Worm (Caenorhabditis elegans) whole organism, L3 larva: ENCODE data around the gene sem-5.

ENCODE experiments used
- R02D3.7 ChIP-seq: fragments of 150-350 bp; optimal IDR thresholded peaks from 2 replicates; lab custom pipeline; 2014; ENCODE audit warnings: missing biosample characterization, missing genetic modification characterization
- ama-1 ChIP-seq: fragments of 150-350 bp; optimal IDR thresholded peaks from 2 replicates; lab custom pipeline; 2018
- ceh-16 ChIP-seq: sonication (generic microtip); optimal IDR thresholded peaks from 2 replicates; lab custom pipeline; 2017; ENCODE audit warnings: missing biosample characterization, missing genetic modification characterization
- ceh-28 ChIP-seq: fragments of 150-350 bp; optimal IDR thresholded peaks from 2 replicates; lab custom pipeline; 2014; ENCODE audit warnings: missing biosample characterization, missing genetic modification reagents, missing genetic modification characterization
- egl-5 ChIP-seq: fragments of 150-350 bp; optimal IDR thresholded peaks from 2 replicates; lab custom pipeline; 2017; ENCODE audit warnings: missing biosample characterization, missing genetic modification reagents, missing genetic modification characterization, inconsistent platforms
- eor-1 ChIP-seq, 2 experiments: fragments of 150-350 bp; optimal IDR thresholded peaks; 2 replicates each; lab custom pipeline; 2014 to 2018; ENCODE audit warnings: missing biosample characterization in 2 of 2, missing genetic modification characterization in 2 of 2
- fos-1 ChIP-seq: fragments of 150-350 bp; optimal IDR thresholded peaks from 2 replicates; lab custom pipeline; 2014; ENCODE audit warnings: missing biosample characterization, missing genetic modification characterization
- hmg-11 ChIP-seq: sonication (generic microtip); optimal IDR thresholded peaks from 2 replicates; lab custom pipeline; 2016; ENCODE audit warnings: missing genetic modification characterization, missing compliant biosample characterization
- lin-15B ChIP-seq: fragments of 150-350 bp; optimal IDR thresholded peaks from 2 replicates; lab custom pipeline; 2014; ENCODE audit warnings: missing biosample characterization, missing genetic modification characterization
- lsy-12 ChIP-seq: sonication (generic microtip); optimal IDR thresholded peaks from 2 replicates; lab custom pipeline; 2016; ENCODE audit warnings: mild to moderate bottlenecking, missing genetic modification characterization, missing compliant biosample characterization
- mml-1 ChIP-seq: fragments of 150-350 bp; sonication (generic microtip); optimal IDR thresholded peaks from 3 replicates; lab custom pipeline; 2014; ENCODE audit warnings: missing biosample characterization, missing genetic modification characterization
- nfya-1 ChIP-seq: sonication (generic microtip); optimal IDR thresholded peaks from 2 replicates; lab custom pipeline; 2017; ENCODE audit warnings: missing genetic modification characterization, mild to moderate bottlenecking, missing compliant biosample characterization, antibody characterized with exemption, moderate library complexity; ENCODE audit not compliant: insufficient read depth
- nhr-11 ChIP-seq: fragments of 150-350 bp; optimal IDR thresholded peaks from 2 replicates; lab custom pipeline; 2014; ENCODE audit warnings: missing biosample characterization, missing genetic modification characterization
- nhr-23 ChIP-seq: fragments of 150-350 bp; optimal IDR thresholded peaks from 2 replicates; lab custom pipeline; 2014; ENCODE audit warnings: missing biosample characterization, missing genetic modification reagents, missing genetic modification characterization
- nhr-25 ChIP-seq: sonication (generic microtip); optimal IDR thresholded peaks from 2 replicates; lab custom pipeline; 2017; ENCODE audit warnings: missing biosample characterization, missing genetic modification characterization
- nhr-28 ChIP-seq: fragments of 150-350 bp; optimal IDR thresholded peaks from 2 replicates; lab custom pipeline; 2014; ENCODE audit warnings: missing biosample characterization, missing genetic modification characterization
- nhr-67 ChIP-seq: fragments of 150-350 bp; optimal IDR thresholded peaks from 2 replicates; lab custom pipeline; 2014; ENCODE audit warnings: missing biosample characterization, missing genetic modification characterization
- nhr-76 ChIP-seq: fragments of 150-350 bp; sonication (generic microtip); optimal IDR thresholded peaks from 5 replicates; lab custom pipeline; 2014; ENCODE audit warnings: missing biosample characterization, missing genetic modification characterization
- pha-4 ChIP-seq: fragments of 150-350 bp; optimal IDR thresholded peaks from 2 replicates; lab custom pipeline; 2014; ENCODE audit warnings: missing biosample characterization, missing genetic modification reagents, missing genetic modification characterization
- sea-2 ChIP-seq: fragments of 150-350 bp; sonication (generic microtip); optimal IDR thresholded peaks from 4 replicates; lab custom pipeline; 2014; ENCODE audit warnings: missing biosample characterization, missing genetic modification reagents, missing genetic modification characterization
- tbx-2 ChIP-seq: sonication (generic microtip); optimal IDR thresholded peaks from 2 replicates; lab custom pipeline; 2016; ENCODE audit warnings: mild to moderate bottlenecking, missing genetic modification characterization, missing compliant biosample characterization
- zag-1 ChIP-seq: fragments of 150-350 bp; optimal IDR thresholded peaks from 2 replicates; lab custom pipeline; 2014; ENCODE audit warnings: missing biosample characterization, missing genetic modification characterization
- ztf-11 ChIP-seq: fragments of 150-350 bp; optimal IDR thresholded peaks from 2 replicates; lab custom pipeline; 2014; ENCODE audit warnings: missing biosample characterization, missing genetic modification characterization
- ztf-4 ChIP-seq: fragments of 150-350 bp; optimal IDR thresholded peaks from 2 replicates; lab custom pipeline; 2014; ENCODE audit warnings: missing biosample characterization, missing genetic modification characterization

The sem-5 gene

DNA sequence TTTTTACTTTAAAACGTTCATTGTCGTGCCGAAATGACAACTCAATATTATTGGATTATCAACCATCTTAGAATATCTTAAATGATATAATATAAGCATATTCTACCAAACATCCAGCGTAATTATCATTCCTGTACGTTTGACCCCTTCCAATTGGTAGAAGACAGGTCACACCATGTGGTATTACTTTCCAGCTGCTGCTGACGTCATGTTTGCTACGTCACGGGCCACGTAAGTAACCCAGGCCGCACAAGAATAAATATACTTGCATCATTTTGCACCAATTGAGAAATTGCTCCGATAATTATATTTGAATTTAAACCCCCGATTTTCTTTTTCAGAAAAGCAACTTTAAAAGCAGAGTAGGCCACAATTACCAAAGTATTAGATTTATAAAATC is 45.9 kb downstream of the sem-5 start:
- TF ChIP-seq nhr-76 (tag; lab: Kevin White, UChicago) (no peak), ztf-4 (no peak), egl-5 (tag; lab: Kevin White, UChicago) (no peak), fos-1 (tag; lab: Kevin White, UChicago) (no peak), nhr-25 (no peak), R02D3.7 (tag; lab: Kevin White, UChicago) (no peak), nhr-67 (tag; lab: Kevin White, UChicago) (no peak), hmg-11 (tag; lab: Kevin White, UChicago) (no peak), pha-4 (tag; lab: Kevin White, UChicago) (no peak), eor-1 (tag; optimal IDR thresholded peaks at IDR 0.05; lab: Kevin White, UChicago) (no peak), ama-1 (lab: Kevin White, UChicago) (no peak), nhr-11 (tag; lab: Kevin White, UChicago) (no peak), lsy-12 (no peak), ztf-11 (tag; lab: Kevin White, UChicago) (no peak), ceh-28 (tag; lab: Kevin White, UChicago) (no peak), lin-15B (tag; lab: Kevin White, UChicago) (no peak), tbx-2 (no peak), nhr-23 (no peak), zag-1 (tag; lab: Kevin White, UChicago) (no peak)

DNA sequence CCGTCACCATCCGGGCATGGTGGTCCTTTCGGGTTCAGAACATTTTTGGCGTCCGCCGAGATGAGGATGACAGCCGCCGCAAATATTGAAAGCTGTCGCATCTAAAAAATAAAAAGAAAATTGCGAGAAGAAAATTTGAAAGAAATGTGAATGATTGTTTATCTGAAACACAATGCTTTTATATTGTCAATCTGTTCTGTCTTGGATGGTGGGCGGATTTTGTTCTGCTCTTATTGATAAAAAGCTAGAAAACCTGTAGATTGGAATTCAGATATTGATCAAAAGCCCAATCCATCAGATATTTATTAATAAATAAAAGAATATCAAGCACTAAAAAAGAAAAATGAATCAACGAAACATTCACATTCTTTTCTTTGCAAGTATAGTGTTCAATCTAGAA is 47.7 kb downstream of the sem-5 start, which contains the start of gene C39D10.7:
Gene C39D10.7 (minus strand): TSS at position 101 of the 400 bp plus-strand sequence.
- TF ChIP-seq nfya-1 (tag; lab: Kevin White, UChicago) (no peak), sea-2 (GFP tag; lab: Kevin White, UChicago) (no peak), R02D3.7 (tag; lab: Kevin White, UChicago) (no peak), nhr-28 (no peak), nhr-76 (tag; lab: Kevin White, UChicago) (no peak), mml-1 (no peak), nhr-25 (no peak), lin-15B (tag; lab: Kevin White, UChicago) (no peak), lsy-12 (no peak), ceh-16 (tag; lab: Kevin White, UChicago) (no peak)
